Fruit fly (Drosophila melanogaster): ENCODE measurements around the gene Uba4.

DNA sequence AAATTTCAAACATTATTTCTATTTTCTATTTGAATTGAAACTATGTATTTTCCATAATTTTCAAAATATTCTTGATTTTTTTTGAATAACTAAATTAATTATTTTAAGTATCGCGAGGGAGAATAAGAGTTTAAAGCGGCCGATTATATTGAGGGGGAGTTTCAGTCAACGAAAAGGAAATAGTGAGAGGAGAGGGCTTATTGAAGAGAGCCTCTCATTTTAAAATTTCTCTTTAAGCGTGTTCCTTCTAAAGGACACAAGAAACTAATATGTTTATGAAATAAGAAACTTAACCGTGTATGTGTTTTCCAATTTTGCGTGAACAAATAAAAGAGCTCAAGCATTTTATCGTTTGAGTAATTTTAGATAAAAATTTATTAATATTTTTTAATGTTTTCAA lies 25.4 kb downstream of the Uba4 start:
- TF ChIP-seq Hr4 (GFP tag; optimal IDR thresholded peaks at IDR 0.05) (no peak), CG11762 (GFP tag; optimal IDR thresholded peaks at IDR 0.05; ENCODE audit: insufficient read depth) (no peak), CG6808 (GFP tag; optimal IDR thresholded peaks at IDR 0.05) (no peak), CG11902 (GFP tag; optimal IDR thresholded peaks at IDR 0.05) (no peak), CG1621 (tag; optimal IDR thresholded peaks at IDR 0.05) (no peak), achi (GFP tag; optimal IDR thresholded peaks at IDR 0.05) (no peak), Blimp-1 (GFP tag; optimal IDR thresholded peaks at IDR 0.05) (no peak), Lpt (GFP tag; optimal IDR thresholded peaks at IDR 0.05) (no peak), Sox102F (GFP tag; optimal IDR thresholded peaks at IDR 0.05) (no peak), salr (GFP tag; optimal IDR thresholded peaks at IDR 0.05) (no peak), Sox15 (GFP tag; optimal IDR thresholded peaks at IDR 0.05) (no peak), Met (GFP tag; optimal IDR thresholded peaks at IDR 0.05) (no peak)
